Worm (Caenorhabditis elegans) whole organism, L1 larva: ENCODE results near the gene M04B2.7.

Experiments
- aly-2 ChIP-seq: fragments of 150-350 bp; optimal IDR thresholded peaks from 2 replicates; lab custom pipeline; 2014; ENCODE audit warnings: missing biosample characterization, missing genetic modification characterization
- ama-1 ChIP-seq: fragments of 150-350 bp; optimal IDR thresholded peaks from 2 replicates; lab custom pipeline; 2014
- ces-1 ChIP-seq: fragments of 150-350 bp; optimal IDR thresholded peaks from 2 replicates; lab custom pipeline; 2014; ENCODE audit warnings: missing biosample characterization, missing genetic modification reagents, missing genetic modification characterization
- fos-1 ChIP-seq: fragments of 150-350 bp; optimal IDR thresholded peaks from 2 replicates; lab custom pipeline; 2014; ENCODE audit warnings: missing biosample characterization, missing genetic modification characterization
- lin-13 ChIP-seq: fragments of 150-350 bp; optimal IDR thresholded peaks from 2 replicates; lab custom pipeline; 2014; ENCODE audit warnings: missing biosample characterization, missing genetic modification reagents, missing genetic modification characterization
- lin-39 ChIP-seq: fragments of 150-350 bp; optimal IDR thresholded peaks from 2 replicates; lab custom pipeline; 2014; ENCODE audit warnings: missing biosample characterization, missing genetic modification reagents, missing genetic modification characterization
- lsy-2 ChIP-seq, 2 experiments: fragments of 150-350 bp; optimal IDR thresholded peaks; 2 replicates each; lab custom pipeline; 2014; ENCODE audit warnings: missing biosample characterization in 2 of 2, missing genetic modification characterization in 2 of 2
- mdl-1 ChIP-seq, 2 experiments: fragments of 150-350 bp; optimal IDR thresholded peaks; 2 replicates each; lab custom pipeline; 2014 to 2017; ENCODE audit warnings: missing biosample characterization in 2 of 2, missing genetic modification characterization in 2 of 2, inconsistent platforms in 1 of 2
- nhr-28 ChIP-seq: fragments of 150-350 bp; optimal IDR thresholded peaks from 2 replicates; lab custom pipeline; 2014; ENCODE audit warnings: missing biosample characterization, missing genetic modification characterization
- nhr-77 ChIP-seq: fragments of 150-350 bp; optimal IDR thresholded peaks from 2 replicates; lab custom pipeline; 2014; ENCODE audit warnings: missing biosample characterization, missing genetic modification characterization
- pqm-1 ChIP-seq: sonication (generic microtip); optimal IDR thresholded peaks from 3 replicates; lab custom pipeline; 2017; ENCODE audit warnings: missing biosample characterization, missing genetic modification characterization
- zag-1 ChIP-seq: fragments of 150-350 bp; optimal IDR thresholded peaks from 2 replicates; lab custom pipeline; 2014; ENCODE audit warnings: missing biosample characterization, missing genetic modification characterization
- zip-4 ChIP-seq: fragments of 200-800 bp; sonication (Bioruptor generic); optimal IDR thresholded peaks from 2 replicates; lab custom pipeline; 2018; ENCODE audit warnings: mild to moderate bottlenecking, missing genetic modification characterization, moderate library complexity, missing compliant biosample characterization
- ztf-4 ChIP-seq: fragments of 150-350 bp; optimal IDR thresholded peaks from 2 replicates; lab custom pipeline; 2014; ENCODE audit warnings: missing biosample characterization, missing genetic modification characterization

DNA sequence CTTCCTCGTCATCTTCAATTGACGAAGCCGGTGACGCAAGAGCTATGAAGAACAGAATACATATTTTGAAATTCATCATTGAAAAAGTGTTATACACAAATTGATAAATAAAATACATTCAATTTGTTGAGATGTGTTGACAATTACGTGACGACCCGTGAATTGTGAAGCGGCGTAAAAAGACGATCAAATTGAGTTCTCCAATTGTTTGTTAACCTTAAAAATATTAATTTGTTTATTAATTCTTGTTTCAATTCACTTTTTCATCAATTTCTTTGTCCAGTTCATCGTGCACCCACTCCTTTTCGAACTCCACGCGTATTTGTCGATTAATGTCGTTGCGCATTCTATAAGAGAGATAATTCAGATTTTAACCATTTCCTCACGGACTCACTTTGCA is 43.6 kb upstream of the M04B2.7 start, which contains the start of gene spe-36:
- no peak for TF ChIP-seq mdl-1 (tag; optimal IDR thresholded peaks at IDR 0.05; lab: Kevin White, UChicago)
- TF ChIP-seq ces-1 (GFP tag; lab: Kevin White, UChicago), result no peak
- TF ChIP-seq ztf-4 (tag; lab: Kevin White, UChicago), result no peak
- no peak for TF ChIP-seq pqm-1 (tag; lab: Kevin White, UChicago)
- no peak for TF ChIP-seq fos-1 (tag; lab: Kevin White, UChicago)
- no peak for TF ChIP-seq ama-1 (lab: Kevin White, UChicago)
- TF ChIP-seq aly-2 (tag; lab: Kevin White, UChicago), result no peak
- no peak for TF ChIP-seq lin-39 (tag; lab: Kevin White, UChicago)
- TF ChIP-seq lsy-2 (tag; optimal IDR thresholded peaks at IDR 0.05; lab: Kevin White, UChicago), result no peak
- TF ChIP-seq zip-4 (GFP tag; lab: Kevin White, UChicago), result no peak
- TF ChIP-seq nhr-28 (tag; lab: Kevin White, UChicago), result no peak
- TF ChIP-seq nhr-77 (tag; lab: Kevin White, UChicago), result no peak
- no peak for TF ChIP-seq lin-13
- no peak for TF ChIP-seq zag-1 (tag; lab: Kevin White, UChicago)
